Worm (Caenorhabditis elegans): ENCODE measurements around the gene klp-17.

DNA sequence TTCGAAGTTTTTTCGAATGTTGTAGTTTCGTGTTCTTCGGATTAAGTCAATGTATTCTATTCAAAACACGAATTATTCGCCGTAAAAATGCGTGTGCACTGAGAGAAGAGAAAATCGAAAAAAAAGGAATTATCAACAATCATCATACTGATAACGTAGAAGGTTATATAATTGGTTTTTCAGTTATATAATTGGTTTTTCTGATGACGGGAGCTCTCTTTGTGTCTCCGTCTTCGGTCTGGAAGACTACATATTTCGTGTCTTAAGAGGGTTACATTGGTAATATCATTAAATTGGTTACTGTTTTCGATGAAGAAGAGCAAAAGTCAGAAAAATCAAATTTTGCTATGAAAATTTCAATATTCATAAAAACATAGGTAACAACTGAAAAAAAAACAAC is 7.6 kb downstream of the klp-17 start:
- TF ChIP-seq ZK546.5 (tag; optimal IDR thresholded peaks at IDR 0.05) (no peak), pha-4 (tag; optimal IDR thresholded peaks at IDR 0.05) (no peak), snpc-4 (tag; optimal IDR thresholded peaks at IDR 0.05) (no peak), unc-62 (GFP tag; optimal IDR thresholded peaks at IDR 0.05) (no peak), unc-39 (tag; optimal IDR thresholded peaks at IDR 0.05) (no peak), nhr-11 (tag; optimal IDR thresholded peaks at IDR 0.05) (no peak), nfya-1 (tag; optimal IDR thresholded peaks at IDR 0.05; ENCODE audit: insufficient read depth) (no peak), ceh-9 (tag; optimal IDR thresholded peaks at IDR 0.05) (no peak), lin-15B (tag; optimal IDR thresholded peaks at IDR 0.05) (no peak), nhr-25 (tag; optimal IDR thresholded peaks at IDR 0.05) (no peak)

Measured in whole organism, L3 larva.